Fruit fly (Drosophila melanogaster): ENCODE measurements around the gene H.

dm6 chr3R:20616801-20617200 is 4.9 kb upstream of the H start, which contains the start of gene CG15923:
- TF ChIP-seq CTCF (optimal IDR thresholded peaks at IDR 0.05) (no peak), CG8478 (optimal IDR thresholded peaks at IDR 0.05) (no peak)

Measured in S2 (cell line).